Worm (Caenorhabditis elegans): Measurements from ENCODE around the gene myo-3.

DNA sequence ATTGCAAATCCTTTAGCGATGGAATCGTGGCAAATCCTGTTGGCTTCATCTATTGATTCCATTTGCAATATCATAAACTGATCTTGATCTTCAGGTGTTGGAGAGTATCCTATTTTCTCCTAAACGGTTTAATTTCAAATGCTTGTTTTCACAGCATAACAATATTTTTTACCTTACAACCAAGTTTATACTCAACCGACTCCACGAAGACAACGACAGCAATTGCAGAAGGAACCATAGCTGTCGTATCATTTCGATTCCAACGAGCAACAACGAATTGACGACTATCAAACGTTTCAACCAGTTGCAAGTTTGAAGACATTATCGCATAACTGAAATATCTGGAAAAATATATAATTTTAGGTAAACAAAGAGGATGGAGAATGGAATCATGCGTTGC, 50.3 kb downstream of the myo-3 start, which contains the start of gene usip-1:
- TF ChIP-seq tra-4 (tag; optimal IDR thresholded peaks at IDR 0.05) (no peak), ama-1 (optimal IDR thresholded peaks at IDR 0.05) (no peak), aly-1 (tag; optimal IDR thresholded peaks at IDR 0.05) (no peak), hnd-1 (tag; optimal IDR thresholded peaks at IDR 0.05) (no peak), scrt-1 (GFP tag; IDR thresholded peaks at IDR 0.05) (no peak), B0310.2 (tag; optimal IDR thresholded peaks at IDR 0.05) (no peak), tbx-37 (GFP tag; conservative IDR thresholded peaks at IDR 0.05) (no peak)

Data from whole organism, early embryonic.